Fruit fly (Drosophila melanogaster): Measurements from ENCODE around the gene CG3198.
A peak's percentile ranks its signal among the peaks of the same experiment; 100 is the strongest.

The CG3198 gene

DNA sequence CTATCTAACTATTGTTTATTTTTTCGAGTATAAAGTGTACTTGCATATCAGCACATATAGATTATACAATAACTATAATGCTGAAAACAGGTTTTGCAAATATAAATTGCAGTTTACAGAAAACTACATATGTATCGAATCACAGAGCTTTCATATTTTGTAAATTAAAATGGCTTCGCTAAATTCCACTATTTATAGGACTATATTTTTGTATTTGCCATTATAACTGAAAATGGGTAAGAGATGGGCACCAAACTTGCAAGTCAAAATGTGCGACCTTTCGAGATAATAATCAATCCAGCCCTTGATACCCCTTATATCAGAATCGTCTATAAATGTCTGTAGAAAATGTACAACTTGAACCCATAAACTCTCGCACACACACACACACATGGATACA lies 29.5 kb upstream of the CG3198 start:
- TF ChIP-seq CG17801 (GFP tag; optimal IDR thresholded peaks at IDR 0.05; ENCODE audit: partially characterized antibody), result no peak

DNA sequence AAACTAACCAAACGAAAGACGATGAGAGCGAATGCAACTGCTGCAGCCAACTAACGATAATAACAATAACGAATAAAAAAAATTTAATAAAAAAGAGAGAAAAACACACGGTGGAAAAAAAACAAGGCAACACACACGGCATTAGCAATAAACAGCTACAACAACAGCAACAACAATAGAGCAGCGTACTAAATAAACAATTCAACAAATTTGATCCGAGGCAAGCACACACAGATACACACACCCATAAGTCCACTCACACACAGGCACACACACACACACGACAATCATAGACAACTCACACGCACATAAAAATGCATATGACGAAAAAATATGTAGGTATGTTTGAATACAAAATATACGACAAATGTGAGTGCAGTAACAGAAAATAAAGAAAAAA lies 28.8 kb upstream of the CG3198 start:
- no peak for TF ChIP-seq CG17801 (GFP tag; optimal IDR thresholded peaks at IDR 0.05; ENCODE audit: partially characterized antibody)

DNA sequence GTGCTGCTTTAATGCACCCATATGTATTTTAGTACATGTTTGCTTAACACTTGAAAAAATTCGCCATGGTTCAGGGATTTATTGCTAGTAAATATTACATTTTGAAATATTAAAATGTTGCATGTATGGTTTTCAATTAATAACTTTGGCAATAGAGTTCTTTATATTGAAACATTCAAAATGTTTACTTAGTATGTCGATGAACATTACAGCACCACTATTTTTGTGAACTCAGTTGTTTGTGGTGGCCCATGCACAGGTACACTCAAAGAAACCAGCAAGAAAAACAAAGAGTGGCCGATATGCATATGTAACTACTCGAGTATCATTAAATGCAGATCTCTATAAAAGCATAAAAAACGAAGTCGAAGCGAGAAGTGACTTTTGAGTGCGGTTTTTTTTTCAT lies 28.3 kb upstream of the CG3198 start:
- TF ChIP-seq CG17801 (GFP tag; optimal IDR thresholded peaks at IDR 0.05; ENCODE audit: partially characterized antibody), result peak; percentile 46

DNA sequence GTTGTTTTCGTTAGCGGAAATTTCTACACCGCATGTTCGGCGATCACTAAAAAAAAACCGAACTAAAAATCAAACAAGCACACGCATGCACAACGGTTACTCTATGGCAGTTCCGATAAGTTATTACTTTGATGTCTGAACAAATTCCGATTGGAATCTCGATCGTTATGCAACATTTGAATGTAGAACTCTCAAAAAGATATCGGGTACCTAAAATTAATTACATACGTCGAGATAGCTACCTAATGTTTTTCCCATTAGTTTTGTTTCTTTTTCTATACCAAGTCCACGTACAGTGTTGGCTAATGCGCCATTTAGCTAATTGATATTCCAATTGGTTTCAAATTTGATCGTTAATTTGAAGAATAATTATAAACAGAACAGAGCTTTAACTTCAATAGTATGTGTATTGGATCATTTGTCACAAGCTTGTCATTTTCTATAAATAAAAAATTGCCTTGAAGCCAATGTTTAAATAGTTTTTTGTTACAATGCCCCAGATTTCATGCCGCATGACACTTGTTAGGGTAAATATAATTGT lies 27.3 kb upstream of the CG3198 start:
- no peak for TF ChIP-seq CG17801 (GFP tag; optimal IDR thresholded peaks at IDR 0.05; ENCODE audit: partially characterized antibody)

DNA sequence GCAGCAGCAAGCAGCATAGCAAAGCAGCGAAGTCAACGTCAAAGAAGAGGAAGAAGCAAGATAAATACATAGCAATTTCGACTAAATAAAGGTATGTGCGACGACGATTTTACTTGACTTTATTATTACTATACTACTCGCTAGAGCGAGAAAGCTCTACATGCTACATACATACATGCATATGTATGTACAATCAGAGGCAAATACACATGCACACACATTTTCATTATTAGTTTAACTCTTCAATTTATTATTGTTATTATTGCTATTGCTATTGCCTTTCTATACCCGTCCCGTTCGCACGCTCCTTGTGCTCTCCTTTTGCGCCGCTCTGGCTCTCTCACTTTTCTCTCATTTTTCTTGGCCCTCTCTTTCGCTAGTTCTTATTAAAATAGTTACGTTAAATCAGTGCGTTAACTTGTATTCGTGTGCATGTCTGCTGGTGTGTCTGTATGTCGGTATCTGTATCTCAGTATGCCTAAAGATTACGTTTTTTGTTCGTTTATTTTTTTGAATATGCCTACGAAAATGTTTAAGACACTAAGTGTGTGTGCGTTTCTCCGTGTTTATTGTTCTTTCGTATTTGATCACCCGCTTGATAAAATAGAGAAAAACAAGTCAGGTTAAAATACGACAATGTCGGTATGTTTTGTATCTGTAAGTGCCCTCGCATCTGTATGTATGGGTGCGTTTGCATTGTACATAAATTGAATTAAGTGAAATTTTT lies 26.7 kb upstream of the CG3198 start:
- peak; percentile 16 for TF ChIP-seq CG17801 (GFP tag; optimal IDR thresholded peaks at IDR 0.05; ENCODE audit: partially characterized antibody)

DNA sequence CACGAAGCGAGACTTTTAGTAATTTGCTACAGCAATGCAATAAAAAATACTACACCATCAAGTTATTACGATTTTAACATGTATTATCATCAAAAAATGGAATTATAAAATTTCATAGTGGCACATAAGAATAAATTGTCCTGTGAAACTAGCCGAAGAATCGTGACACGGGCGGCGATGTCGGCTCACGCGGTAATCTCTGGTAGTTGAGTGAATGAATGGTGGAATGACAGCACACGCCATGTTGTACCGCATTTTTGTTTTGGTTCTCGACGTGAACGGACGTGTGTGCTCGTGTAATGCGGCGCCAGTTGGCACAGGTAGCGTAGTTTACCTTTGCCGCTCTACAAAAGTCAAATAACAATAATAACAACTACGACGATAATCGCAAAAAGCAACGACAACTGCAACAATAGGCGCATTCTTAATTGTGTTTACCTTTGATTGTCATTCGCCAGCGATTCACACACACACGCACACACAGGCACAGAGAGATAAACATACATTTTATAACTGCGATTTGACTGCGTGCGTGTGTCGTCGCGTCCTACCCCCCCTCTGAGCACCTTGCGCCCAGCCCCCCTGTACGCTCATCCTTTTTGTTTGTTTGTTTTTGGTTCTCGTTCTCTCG lies 25.6 kb upstream of the CG3198 start, which contains the start of gene CG14441:
Gene CG14441 (plus strand): TSS at position 254 of the 631 bp plus-strand sequence.
- peak; percentile 87 for TF ChIP-seq CG17801 (GFP tag; optimal IDR thresholded peaks at IDR 0.05; ENCODE audit: partially characterized antibody)

DNA sequence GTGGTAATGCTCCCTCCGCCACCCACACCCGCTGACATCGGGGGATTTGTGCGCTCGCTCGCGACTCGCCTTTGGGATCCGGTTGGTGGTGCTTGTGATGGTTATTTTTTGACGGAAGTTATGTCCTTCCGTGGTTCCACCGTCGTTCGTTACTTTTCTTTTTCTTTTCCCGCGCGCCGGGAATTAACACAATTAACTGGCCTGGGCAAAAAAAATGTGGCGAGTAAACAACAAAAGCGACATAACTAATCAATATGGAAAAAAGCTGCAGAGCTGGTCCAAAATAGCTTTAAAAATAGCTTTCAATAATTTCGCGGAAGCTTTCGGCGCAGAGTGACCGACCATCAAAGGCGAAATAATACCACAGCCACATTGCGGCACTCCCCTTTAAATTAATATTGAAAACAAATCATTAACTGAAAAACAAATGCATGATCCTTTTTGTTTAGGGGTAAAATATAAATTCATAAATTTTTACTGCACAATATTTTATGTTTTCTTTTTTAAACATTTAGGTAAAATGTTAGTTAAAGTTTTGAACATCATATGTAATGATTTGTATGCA lies 24.6 kb upstream of the CG3198 start, which contains the start of gene CG14440:
Gene CG14440 (minus strand): TSS at position 320 of the 565 bp plus-strand sequence.
- peak; percentile 24 for TF ChIP-seq CG17801 (GFP tag; optimal IDR thresholded peaks at IDR 0.05; ENCODE audit: partially characterized antibody)

DNA sequence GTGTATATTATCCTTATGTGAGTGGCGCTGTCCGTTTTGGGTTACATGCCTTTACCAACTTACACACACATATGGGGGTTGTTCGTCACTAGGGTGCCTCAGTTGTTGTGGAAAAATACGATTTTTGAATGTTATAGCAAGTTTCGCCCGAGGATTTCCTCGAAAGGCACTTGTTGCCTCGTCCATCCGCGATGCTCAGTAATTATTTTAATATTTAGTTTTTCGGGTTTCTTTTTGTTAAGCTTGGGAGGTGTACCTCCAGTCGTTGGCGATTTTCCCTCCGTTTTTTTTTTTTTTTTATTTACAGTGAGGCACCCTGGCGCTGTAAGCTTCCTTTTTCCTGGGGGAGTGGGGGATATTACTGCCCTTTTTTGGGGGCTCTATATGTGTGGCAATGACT lies 22.7 kb upstream of the CG3198 start:
- peak; percentile 8 for TF ChIP-seq CG17801 (GFP tag; optimal IDR thresholded peaks at IDR 0.05; ENCODE audit: partially characterized antibody)

DNA sequence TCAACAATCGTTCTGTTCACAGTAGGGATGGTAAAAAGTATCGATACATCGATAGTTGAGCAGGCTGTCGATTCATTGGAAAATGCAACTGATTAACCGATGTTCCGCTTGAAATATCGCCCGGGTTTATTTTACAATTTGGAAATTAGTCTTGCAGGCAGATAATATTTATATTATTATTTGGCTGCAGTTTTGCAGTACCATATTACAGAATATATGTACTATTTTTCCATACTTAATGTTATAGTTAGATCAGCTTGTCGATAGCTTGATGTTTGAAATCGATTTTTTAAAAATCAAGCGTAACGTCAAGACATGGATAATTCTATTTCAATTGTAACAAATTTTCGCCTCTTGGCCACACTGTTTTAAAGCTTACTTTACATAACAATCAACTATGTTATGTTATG lies 21.2 kb upstream of the CG3198 start, which contains the start of gene CG14442:
Gene CG14442 (minus strand): TSS at position 29 of the 410 bp plus-strand sequence.
- peak; percentile 37 for TF ChIP-seq CG17801 (GFP tag; optimal IDR thresholded peaks at IDR 0.05; ENCODE audit: partially characterized antibody)

DNA sequence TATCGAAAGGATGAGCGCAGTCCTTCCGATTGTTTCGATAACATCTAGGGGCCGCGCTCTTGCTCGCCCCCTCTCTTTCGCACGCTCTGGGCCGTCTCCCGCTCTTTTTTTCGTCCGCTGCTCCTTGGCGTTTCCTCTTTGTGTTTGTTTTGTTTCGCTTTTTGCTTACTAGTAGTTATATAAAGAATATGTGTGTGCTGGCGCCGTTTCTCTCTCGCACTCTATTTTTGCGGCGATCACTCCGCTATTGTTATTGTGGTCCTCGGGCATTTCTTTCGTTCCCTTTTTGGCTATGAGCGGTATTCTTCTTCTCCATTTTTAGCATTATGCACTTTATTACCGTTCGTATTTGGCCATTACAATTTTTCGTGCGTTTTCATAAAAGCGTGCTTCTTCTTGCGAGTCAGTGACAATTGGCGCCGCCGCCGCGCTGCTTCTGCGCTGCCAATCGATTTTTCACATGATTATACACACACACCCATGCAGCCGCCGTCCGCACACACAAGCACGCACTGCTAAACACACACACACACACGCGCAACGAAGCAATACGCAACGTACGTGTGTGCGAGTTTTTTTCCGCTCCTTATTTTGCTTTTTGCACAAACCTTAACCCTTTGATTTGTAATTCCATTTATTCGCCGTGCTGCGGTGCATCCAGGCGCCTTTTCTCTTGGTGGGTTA lies 20.5 kb upstream of the CG3198 start:
- peak; percentile 22 for TF ChIP-seq CG17801 (GFP tag; optimal IDR thresholded peaks at IDR 0.05; ENCODE audit: partially characterized antibody)

DNA sequence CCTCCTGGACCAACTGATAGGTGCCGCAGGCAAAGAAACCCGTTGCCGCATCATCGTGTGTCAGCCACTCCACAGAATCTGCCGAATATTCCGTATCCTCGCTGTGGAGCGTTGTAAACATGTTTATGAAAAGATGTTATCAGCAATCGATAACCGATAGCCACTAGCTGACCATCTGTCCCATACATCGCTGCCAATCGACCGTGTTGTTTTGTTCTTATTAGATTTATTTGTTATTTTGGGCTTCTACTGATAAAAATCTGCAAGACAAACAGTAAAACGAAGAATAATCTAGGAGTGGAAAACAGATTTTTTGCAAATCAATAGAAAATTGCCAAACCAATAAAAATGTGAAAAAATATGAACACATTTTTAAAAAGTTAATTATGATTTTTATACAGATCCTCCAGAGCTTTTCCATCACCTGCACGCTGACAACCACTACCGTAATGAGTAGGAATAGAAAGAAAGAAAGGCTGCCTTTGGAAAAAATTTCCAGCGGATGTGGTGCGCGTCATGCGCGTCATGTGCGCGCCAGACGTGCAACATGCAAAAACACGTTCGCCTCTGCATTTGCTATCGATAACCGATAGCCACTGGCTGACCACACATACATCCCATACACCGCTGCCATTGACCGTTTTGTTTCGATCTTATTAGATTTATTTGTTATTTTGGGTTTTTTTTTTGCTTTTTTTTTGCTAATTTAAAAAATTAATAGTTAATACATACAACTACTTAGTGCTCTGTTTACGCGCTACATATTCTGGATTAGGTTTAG lies 15.0 kb upstream of the CG3198 start, which contains the start of gene CG3184:
Gene CG3184 (minus strand): TSS at position 155 of the 781 bp plus-strand sequence.
- TF ChIP-seq CG17801 (GFP tag; optimal IDR thresholded peaks at IDR 0.05; ENCODE audit: partially characterized antibody), result no peak

DNA sequence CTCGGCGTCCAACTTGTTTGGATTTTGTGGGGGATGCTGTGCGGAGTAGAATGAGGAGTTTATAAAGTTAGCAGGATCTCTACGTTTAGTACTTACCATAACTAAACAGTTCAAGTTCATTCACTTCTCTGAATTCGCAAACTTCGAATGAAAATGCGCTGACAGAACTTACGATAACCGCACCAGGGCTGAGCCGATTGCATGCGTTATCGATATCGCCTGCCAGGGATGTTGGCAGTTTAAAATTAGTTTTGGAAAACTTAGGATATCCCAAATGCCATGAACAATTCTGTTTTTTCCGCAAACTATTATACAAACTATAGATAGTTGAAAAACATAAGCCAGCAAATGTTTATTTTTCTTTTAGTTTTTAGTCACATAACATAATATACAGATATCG lies 13.5 kb upstream of the CG3198 start, which contains the start of gene CG44303:
Gene CG44303 (minus strand): TSS at position 154 of the 400 bp plus-strand sequence.
- no peak for TF ChIP-seq CG17801 (GFP tag; optimal IDR thresholded peaks at IDR 0.05; ENCODE audit: partially characterized antibody)

DNA sequence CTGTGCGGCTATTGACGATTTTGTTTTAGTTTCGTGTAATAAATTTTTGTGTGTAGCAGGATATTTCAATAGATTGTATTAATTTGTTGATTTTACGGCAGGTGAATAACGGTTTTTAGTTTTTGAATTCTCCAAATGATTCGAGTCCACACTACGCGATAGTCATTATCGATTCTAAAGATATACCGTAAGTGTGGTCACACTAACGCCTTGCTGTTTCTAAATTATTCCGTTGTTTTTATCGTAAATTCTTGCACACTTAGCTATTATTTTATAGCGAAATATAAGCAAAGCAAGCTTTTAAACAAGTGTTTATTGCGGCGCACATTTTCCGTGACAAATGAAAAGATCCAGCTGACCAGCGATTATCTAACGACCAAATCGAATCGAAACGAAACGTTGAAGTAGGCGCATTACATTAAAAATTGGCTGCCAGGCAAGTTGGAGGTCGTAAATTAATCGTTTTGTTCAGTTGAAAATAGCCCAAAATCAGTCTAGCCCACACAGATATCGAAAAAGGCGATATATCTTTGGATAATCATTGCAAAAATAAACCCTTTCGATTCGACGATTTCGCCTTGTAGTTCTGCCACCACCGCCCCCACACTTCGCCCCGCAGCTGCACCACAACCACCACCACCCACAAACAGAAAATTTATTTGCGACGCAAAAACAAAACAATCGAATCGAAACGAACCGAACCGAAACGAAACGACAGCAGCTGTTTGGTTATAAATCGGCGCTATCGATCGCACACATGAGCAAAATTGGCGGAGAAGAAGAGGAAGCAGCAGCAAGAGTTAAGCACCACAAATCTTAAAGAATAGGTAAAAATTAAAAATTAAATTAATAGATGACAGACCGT lies 10.1 kb upstream of the CG3198 start, which contains the start of gene Pink1:
Gene Pink1 (plus strand): TSS at position 164 of the 865 bp plus-strand sequence.
- peak; percentile 50 for TF ChIP-seq CG17801 (GFP tag; optimal IDR thresholded peaks at IDR 0.05; ENCODE audit: partially characterized antibody)

All from ovary, adult (tissue).